Fruit fly (Drosophila melanogaster) whole organism, embryonic: ENCODE results near the gene DEF8.

ENCODE experiments used
- CG10209 ChIP-seq: fragments of 200-800 bp; sonication (Bioruptor generic); optimal IDR thresholded peaks from 3 replicates; lab custom pipeline; 2017; ENCODE audit warnings: missing biosample characterization, mild to moderate bottlenecking, missing genetic modification characterization, missing genetic modification reagents
- CG1024 ChIP-seq: fragments of 200-800 bp; sonication (Bioruptor generic); IDR thresholded peaks from 2 replicates; pipeline ENCODE4 v1.3.6; 2022; ENCODE audit warnings: missing biosample characterization, missing genetic modification characterization
- CG10366 ChIP-seq: fragments of 200-800 bp; sonication (Bioruptor generic); IDR thresholded peaks from 2 replicates; pipeline ENCODE4 v1.3.6; 2022; ENCODE audit warnings: missing biosample characterization, missing genetic modification characterization
- CG10431 ChIP-seq: fragments of 200-800 bp; sonication (Bioruptor generic); optimal IDR thresholded peaks from 3 replicates; lab custom pipeline; 2018; ENCODE audit warnings: missing biosample characterization, mild to moderate bottlenecking, missing genetic modification characterization
- CG11398 ChIP-seq: fragments of 200-800 bp; sonication (Bioruptor generic); optimal IDR thresholded peaks from 2 replicates; lab custom pipeline; 2016; ENCODE audit warnings: missing biosample characterization, missing genetic modification characterization
- CG12769 ChIP-seq: fragments of 200-800 bp; sonication (Bioruptor generic); optimal IDR thresholded peaks from 2 replicates; lab custom pipeline; 2019; ENCODE audit warnings: missing biosample characterization, mild to moderate bottlenecking, missing genetic modification characterization, moderate library complexity
- CG14860 ChIP-seq: fragments of 200-800 bp; sonication (Bioruptor generic); IDR thresholded peaks from 3 replicates; pipeline ENCODE4 v1.3.6; 2022; ENCODE audit warnings: missing biosample characterization, missing genetic modification characterization; ENCODE audit not compliant: partially characterized antibody
- CG15011 ChIP-seq: fragments of 200-800 bp; sonication (Bioruptor generic); optimal IDR thresholded peaks from 3 replicates; lab custom pipeline; 2018; ENCODE audit warnings: missing biosample characterization, mild to moderate bottlenecking, missing genetic modification characterization
- CG15514 ChIP-seq: fragments of 200-800 bp; sonication (Bioruptor generic); optimal IDR thresholded peaks from 3 replicates; lab custom pipeline; 2017; ENCODE audit warnings: missing biosample characterization, missing genetic modification characterization, mild to moderate bottlenecking, moderate library complexity, missing genetic modification reagents
- CG17359 ChIP-seq: fragments of 200-800 bp; sonication (Bioruptor generic); optimal IDR thresholded peaks from 3 replicates; lab custom pipeline; 2018; ENCODE audit warnings: missing biosample characterization, mild to moderate bottlenecking, missing genetic modification characterization, moderate library complexity
- CG17361 ChIP-seq: fragments of 200-800 bp; sonication (Bioruptor generic); IDR thresholded peaks from 3 replicates; pipeline ENCODE4 v1.3.6; 2022; ENCODE audit warnings: missing biosample characterization, missing genetic modification characterization
- CG17568 ChIP-seq: fragments of 200-800 bp; sonication (Bioruptor generic); optimal IDR thresholded peaks from 2 replicates; lab custom pipeline; 2018; ENCODE audit warnings: missing biosample characterization, mild to moderate bottlenecking, missing genetic modification characterization, moderate library complexity
- CG17829 ChIP-seq: fragments of 200-800 bp; optimal IDR thresholded peaks from 2 replicates; lab custom pipeline; 2019; ENCODE audit warnings: missing biosample characterization, mild to moderate bottlenecking, missing genetic modification characterization, moderate library complexity
- CG17912 ChIP-seq: fragments of 200-800 bp; sonication (Bioruptor generic); optimal IDR thresholded peaks from 2 replicates; lab custom pipeline; 2018; ENCODE audit warnings: missing biosample characterization, mild to moderate bottlenecking, missing genetic modification characterization
- CG30403 ChIP-seq: fragments of 200-800 bp; sonication (Bioruptor generic); optimal IDR thresholded peaks from 3 replicates; lab custom pipeline; 2016; ENCODE audit warnings: missing biosample characterization, missing genetic modification characterization
- CG31441 ChIP-seq: fragments of 200-800 bp; sonication (Bioruptor generic); IDR thresholded peaks from 2 replicates; pipeline ENCODE4 v1.3.6; 2022; ENCODE audit warnings: missing biosample characterization, missing genetic modification characterization
- CG3838 ChIP-seq: fragments of 200-800 bp; sonication (Bioruptor generic); optimal IDR thresholded peaks from 3 replicates; lab custom pipeline; 2016; ENCODE audit warnings: missing biosample characterization, missing genetic modification characterization
- CG4617 ChIP-seq: fragments of 200-800 bp; sonication (Bioruptor generic); optimal IDR thresholded peaks from 3 replicates; lab custom pipeline; 2016; ENCODE audit warnings: missing biosample characterization, missing genetic modification characterization, borderline replicate concordance
- CG6765 ChIP-seq: fragments of 200-800 bp; sonication (Bioruptor generic); optimal IDR thresholded peaks from 3 replicates; lab custom pipeline; 2017; ENCODE audit warnings: missing biosample characterization, mild to moderate bottlenecking, missing genetic modification characterization
- CG7372 ChIP-seq: fragments of 200-800 bp; sonication (Bioruptor generic); IDR thresholded peaks from 2 replicates; pipeline ENCODE4 v1.3.6; 2022; ENCODE audit warnings: missing biosample characterization, missing genetic modification characterization
- CrebB ChIP-seq: fragments of 200-800 bp; sonication (Bioruptor generic); optimal IDR thresholded peaks from 3 replicates; lab custom pipeline; 2018; ENCODE audit warnings: missing biosample characterization, mild to moderate bottlenecking, missing genetic modification characterization
- H15 ChIP-seq: fragments of 200-800 bp; sonication (Bioruptor generic); IDR thresholded peaks from 3 replicates; pipeline ENCODE4 v1.3.6; 2022; ENCODE audit warnings: missing biosample characterization, missing genetic modification characterization
- Hr78 ChIP-seq, 2 experiments: fragments of 200-800 bp in 1 of 2; fragments of >200 bp in 1 of 2; sonication (Bioruptor generic) in 1 of 2; optimal IDR thresholded peaks; 2 replicates each; lab custom pipeline; 2017 to 2019; ENCODE audit warnings: missing biosample characterization in 2 of 2, missing genetic modification characterization in 2 of 2, mild to moderate bottlenecking in 1 of 2, moderate library complexity in 1 of 2
- Med ChIP-seq: fragments of 200-800 bp; sonication (Bioruptor generic); peaks from one replicate; lab custom pipeline; 2016; ENCODE audit warnings: missing biosample characterization, missing genetic modification characterization, mild to moderate bottlenecking, inconsistent platforms, moderate library complexity
- Neu2 ChIP-seq: fragments of 200-800 bp; sonication (Bioruptor generic); optimal IDR thresholded peaks from 3 replicates; lab custom pipeline; 2016; ENCODE audit warnings: missing biosample characterization, missing genetic modification characterization, borderline replicate concordance
- Rfx ChIP-seq: fragments of 200-800 bp; sonication (Bioruptor generic); IDR thresholded peaks from 2 replicates; pipeline ENCODE4 v1.3.6; 2022; ENCODE audit warnings: missing biosample characterization, missing genetic modification characterization
- Sin3A ChIP-seq: fragments of >200 bp; optimal IDR thresholded peaks from 2 replicates; lab custom pipeline; 2018
- Sox100B ChIP-seq: fragments of 200-800 bp; sonication (Bioruptor generic); optimal IDR thresholded peaks from 3 replicates; lab custom pipeline; 2018; ENCODE audit warnings: missing biosample characterization, mild to moderate bottlenecking, missing genetic modification characterization
- Sox102F ChIP-seq: fragments of 200-800 bp; sonication (Bioruptor generic); optimal IDR thresholded peaks from 2 replicates; lab custom pipeline; 2018; ENCODE audit warnings: missing biosample characterization, mild to moderate bottlenecking, missing genetic modification characterization, moderate library complexity
- Taf1 ChIP-seq: fragments of 200-800 bp; sonication (Bioruptor generic); IDR thresholded peaks from 2 replicates; pipeline ENCODE4 v1.3.6; 2022; ENCODE audit warnings: missing biosample characterization, missing genetic modification characterization
- al ChIP-seq: fragments of 200-800 bp; sonication (Bioruptor generic); IDR thresholded peaks from 2 replicates; pipeline ENCODE4 v1.3.6; 2022; ENCODE audit warnings: missing biosample characterization, missing genetic modification characterization
- cas ChIP-seq: fragments of 200-800 bp; sonication (Bioruptor generic); IDR thresholded peaks from 2 replicates; pipeline ENCODE4 v1.3.6; 2022; ENCODE audit warnings: missing biosample characterization, missing genetic modification characterization
- cato ChIP-seq: fragments of 200-800 bp; sonication (Bioruptor generic); optimal IDR thresholded peaks from 2 replicates; lab custom pipeline; 2016; ENCODE audit warnings: missing biosample characterization, missing genetic modification characterization, borderline replicate concordance
- cg ChIP-seq: fragments of 200-800 bp; sonication (Bioruptor generic); optimal IDR thresholded peaks from 3 replicates; lab custom pipeline; 2019; ENCODE audit warnings: missing biosample characterization, mild to moderate bottlenecking, missing genetic modification characterization, moderate library complexity
- cwo ChIP-seq: fragments of 200-800 bp; sonication (Bioruptor generic); optimal IDR thresholded peaks from 3 replicates; lab custom pipeline; 2017; ENCODE audit warnings: missing biosample characterization, missing genetic modification characterization, mild to moderate bottlenecking, moderate library complexity, missing genetic modification reagents
- dati ChIP-seq: fragments of 200-800 bp; sonication (Bioruptor generic); IDR thresholded peaks from 2 replicates; pipeline ENCODE4 v1.3.6; 2022; ENCODE audit warnings: missing biosample characterization, missing genetic modification characterization
- dm ChIP-seq: fragments of 200-800 bp; sonication (Bioruptor generic); optimal IDR thresholded peaks from 3 replicates; lab custom pipeline; 2016; ENCODE audit warnings: missing biosample characterization, missing genetic modification characterization
- ewg ChIP-seq: fragments of 200-800 bp; sonication (Bioruptor generic); optimal IDR thresholded peaks from 3 replicates; lab custom pipeline; 2017; ENCODE audit warnings: mild to moderate bottlenecking, missing biosample characterization, missing genetic modification reagents, missing genetic modification characterization
- gem ChIP-seq: fragments of 200-800 bp; sonication (Bioruptor generic); optimal IDR thresholded peaks from 2 replicates; lab custom pipeline; 2019; ENCODE audit warnings: missing biosample characterization, mild to moderate bottlenecking, missing genetic modification characterization, moderate library complexity
- gfzf ChIP-seq: fragments of 200-800 bp; sonication (Bioruptor generic); optimal IDR thresholded peaks from 2 replicates; lab custom pipeline; 2016; ENCODE audit warnings: missing biosample characterization, mild to moderate bottlenecking, missing genetic modification characterization, moderate library complexity
- gsb ChIP-seq: fragments of 200-800 bp; sonication (Bioruptor generic); IDR thresholded peaks from 2 replicates; pipeline ENCODE4 v1.3.6; 2022; ENCODE audit warnings: missing biosample characterization, missing genetic modification characterization
- insv ChIP-seq, 2 experiments: fragments of 200-800 bp; sonication (Bioruptor generic); optimal IDR thresholded peaks; 3 replicates each; lab custom pipeline; 2016 to 2018; ENCODE audit warnings: missing biosample characterization in 2 of 2, missing genetic modification characterization in 2 of 2
- nom ChIP-seq: fragments of 200-800 bp; sonication (Bioruptor generic); optimal IDR thresholded peaks from 2 replicates; lab custom pipeline; 2017; ENCODE audit warnings: missing biosample characterization, missing genetic modification characterization, mild to moderate bottlenecking, moderate library complexity, missing genetic modification reagents
- phol ChIP-seq: fragments of 200-800 bp; sonication (Bioruptor generic); optimal IDR thresholded peaks from 3 replicates; lab custom pipeline; 2018; ENCODE audit warnings: missing biosample characterization, mild to moderate bottlenecking, missing genetic modification characterization, moderate library complexity
- sens ChIP-seq: fragments of 200-800 bp; sonication (Bioruptor generic); peaks from one replicate; lab custom pipeline; 2016; ENCODE audit warnings: missing biosample characterization, missing genetic modification characterization
- slp2 ChIP-seq: fragments of 200-800 bp; sonication (Bioruptor generic); optimal IDR thresholded peaks from 2 replicates; lab custom pipeline; 2016; ENCODE audit warnings: missing biosample characterization, missing genetic modification characterization
- tap ChIP-seq: fragments of 200-800 bp; optimal IDR thresholded peaks from 3 replicates; lab custom pipeline; 2019; ENCODE audit warnings: missing biosample characterization, mild to moderate bottlenecking, missing genetic modification characterization, moderate library complexity
- vvl ChIP-seq: fragments of 200-800 bp; sonication (Bioruptor generic); IDR thresholded peaks from 2 replicates; pipeline ENCODE4 v1.3.6; 2022; ENCODE audit warnings: missing biosample characterization, missing genetic modification characterization
- zen2 ChIP-seq: fragments of 200-800 bp; sonication (Bioruptor generic); IDR thresholded peaks from 3 replicates; pipeline ENCODE4 v1.3.6; 2022; ENCODE audit warnings: missing biosample characterization, missing genetic modification characterization; ENCODE audit not compliant: partially characterized antibody

Gene DEF8

dm6 chr3L:12090184-12090897 is 41.6 kb upstream of the DEF8 start (continued):
- peak; percentile 39 for TF ChIP-seq nom (GFP tag; lab: Kevin White, UChicago)
- no peak for TF ChIP-seq CG1024
- peak; percentile 23 for TF ChIP-seq CG12769 (tag; lab: Kevin White, UChicago)
- no peak for TF ChIP-seq Neu2 (GFP tag; lab: Kevin White, UChicago)
- TF ChIP-seq CG7372 (GFP tag; lab: Robert Waterston, UW) = no peak; the same call in 1 of the 2 replicates
- no peak for TF ChIP-seq H15 (GFP tag; lab: Robert Waterston, UW)
- no peak for TF ChIP-seq Hr78 (GFP tag; optimal IDR thresholded peaks at IDR 0.05; lab: Kevin White, UChicago)
- TF ChIP-seq zen2 (GFP tag; lab: Robert Waterston, UW) = no peak
- peak; percentile 71 for TF ChIP-seq vvl (GFP tag; lab: Robert Waterston, UW)
- TF ChIP-seq al (GFP tag; lab: Robert Waterston, UW) = no peak
- TF ChIP-seq CG3838 (GFP tag; lab: Kevin White, UChicago) = no peak
- TF ChIP-seq gsb (GFP tag; lab: Robert Waterston, UW) = no peak
- no peak for TF ChIP-seq CG31441 (GFP tag; lab: Robert Waterston, UW)
- TF ChIP-seq ewg = no peak
- TF ChIP-seq sens (GFP tag; lab: Kevin White, UChicago) = peak; percentile 44
- no peak for TF ChIP-seq CG6765 (GFP tag; lab: Kevin White, UChicago)
- TF ChIP-seq slp2 (GFP tag; lab: Kevin White, UChicago) = no peak
- no peak for TF ChIP-seq CG10209
- peak; percentile 34 for TF ChIP-seq phol (tag; lab: Kevin White, UChicago)
- peak; percentile 12 for TF ChIP-seq CG17829
- no peak for TF ChIP-seq CrebB
- TF ChIP-seq CG30403 = no peak
- TF ChIP-seq CG15514 = no peak
- TF ChIP-seq tap (tag; lab: Kevin White, UChicago) = no peak
- TF ChIP-seq insv (GFP tag; optimal IDR thresholded peaks at IDR 0.05; lab: Kevin White, UChicago) = no peak
- no peak for TF ChIP-seq CG11398
- TF ChIP-seq gfzf = no peak
- no peak for TF ChIP-seq CG10431 (GFP tag; lab: Kevin White, UChicago)
- no peak for TF ChIP-seq Rfx (GFP tag; lab: Robert Waterston, UW)
- TF ChIP-seq CG17568 (GFP tag; lab: Kevin White, UChicago) = no peak
- peak; percentile 13 for TF ChIP-seq CG17359 (tag; lab: Kevin White, UChicago)
- no peak for TF ChIP-seq dati (GFP tag; lab: Robert Waterston, UW)
- TF ChIP-seq cato (GFP tag; lab: Kevin White, UChicago) = no peak
- TF ChIP-seq CG14860 (GFP tag; lab: Robert Waterston, UW) = no peak
- no peak for TF ChIP-seq CG15011 (GFP tag; lab: Kevin White, UChicago)
- no peak for TF ChIP-seq CG17912 (GFP tag; lab: Kevin White, UChicago)
- peak; percentile 72 for TF ChIP-seq Med
- no peak for TF ChIP-seq CG4617 (GFP tag; lab: Kevin White, UChicago)
- TF ChIP-seq Sox102F = peak; percentile 31
- TF ChIP-seq Sin3A = no peak
- peak; percentile 5 for TF ChIP-seq gem (tag; lab: Kevin White, UChicago)
- no peak for TF ChIP-seq CG10366 (GFP tag; lab: Robert Waterston, UW)
- TF ChIP-seq cg (GFP tag; lab: Kevin White, UChicago) = peak; percentile 75
- peak; percentile 19 for TF ChIP-seq dm (GFP tag; lab: Kevin White, UChicago)
- peak; percentile 31 for TF ChIP-seq Sox100B (GFP tag; lab: Kevin White, UChicago)
- TF ChIP-seq cwo (GFP tag; lab: Kevin White, UChicago) = peak; percentile 78
- TF ChIP-seq CG17361 (GFP tag; lab: Robert Waterston, UW) = peak; percentile 24; the same call in 1 of the 3 replicates
- no peak for TF ChIP-seq cas (GFP tag; lab: Robert Waterston, UW)
- no peak for TF ChIP-seq Taf1 (GFP tag; lab: Robert Waterston, UW)
